Fruit fly (Drosophila melanogaster): ENCODE results near the gene Mettl2.

- no peak for TF ChIP-seq CG34367 (tag; optimal IDR thresholded peaks at IDR 0.05)
- TF ChIP-seq Ets98B (GFP tag; IDR thresholded peaks at IDR 0.05) = no peak
- no peak for TF ChIP-seq CG32121 (GFP tag; IDR thresholded peaks at IDR 0.05)
- no peak for TF ChIP-seq gl (tag; optimal IDR thresholded peaks at IDR 0.05)
Observed at dm6 chr3L:1628176-1628866, 10.7 kb downstream of the Mettl2 start, which contains the start of gene CG13928.

All from whole organism, pupa.